Worm (Caenorhabditis elegans) whole organism, late embryonic: ENCODE results near the gene smz-1.

ENCODE experiments used
- T23F11.4 ChIP-seq: fragments of 200-800 bp; sonication (Bioruptor generic); optimal IDR thresholded peaks from 2 replicates; lab custom pipeline; 2018; ENCODE audit warnings: mild to moderate bottlenecking, missing genetic modification characterization, missing compliant biosample characterization
- npax-4 ChIP-seq: sonication (generic microtip); optimal IDR thresholded peaks from 2 replicates; lab custom pipeline; 2016; ENCODE audit warnings: missing genetic modification characterization, missing compliant biosample characterization
- rnt-1 ChIP-seq: sonication (generic microtip); optimal IDR thresholded peaks from 2 replicates; lab custom pipeline; 2016; ENCODE audit warnings: missing genetic modification characterization, missing compliant biosample characterization
- sox-4 ChIP-seq: sonication (generic microtip); optimal IDR thresholded peaks from 2 replicates; lab custom pipeline; 2017; ENCODE audit warnings: mild to moderate bottlenecking, missing genetic modification characterization, inconsistent platforms, missing compliant biosample characterization
- tbx-2 ChIP-seq: sonication (generic microtip); optimal IDR thresholded peaks from 2 replicates; lab custom pipeline; 2016; ENCODE audit warnings: missing genetic modification characterization, missing compliant biosample characterization

ce11 chrIV:12463370-12463769, 8.5 kb downstream of the smz-1 start, which contains the start of gene C25G4.8:
- TF ChIP-seq T23F11.4 (GFP tag; lab: Kevin White, UChicago) (no peak), rnt-1 (tag; lab: Kevin White, UChicago) (no peak), npax-4 (tag; lab: Kevin White, UChicago) (no peak), tbx-2 (tag; lab: Kevin White, UChicago) (no peak), sox-4 (tag; lab: Kevin White, UChicago) (no peak)
